Fruit fly (Drosophila melanogaster): ENCODE data around the gene Rac1.

Gene Rac1

DNA sequence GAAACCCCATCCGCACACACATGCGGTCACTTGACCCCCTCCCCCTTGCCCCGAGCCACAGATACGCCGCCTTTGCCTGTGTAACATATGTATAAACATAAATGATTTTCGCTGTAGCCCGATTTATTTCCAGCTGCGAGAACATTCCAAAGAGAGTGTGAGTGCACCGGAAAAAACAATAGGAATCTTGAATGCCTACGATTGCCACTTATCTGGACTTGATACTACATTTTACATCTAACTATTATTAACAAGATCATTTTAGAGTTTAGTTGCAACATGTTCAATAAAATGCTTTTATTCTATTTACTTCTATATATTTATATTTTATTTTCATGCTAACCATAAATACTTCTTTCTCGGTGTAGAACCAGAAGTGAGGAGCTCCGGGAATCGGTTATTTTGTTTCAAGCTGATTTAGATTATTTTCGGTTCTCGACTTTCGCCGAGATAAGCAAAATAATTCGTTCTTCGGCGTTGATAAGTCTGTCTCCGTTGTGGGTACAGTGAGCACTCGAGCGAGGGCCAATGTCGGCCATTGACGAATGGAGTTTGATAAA is 2.3 kb downstream of the Rac1 start (continued):
- peak in 1 of 2 experiments; percentile 83 for TF ChIP-seq Eip74EF (GFP tag; optimal IDR thresholded peaks at IDR 0.05)
- TF ChIP-seq HLH3B (GFP tag; IDR thresholded peaks at IDR 0.05) = peak; percentile 83
- TF ChIP-seq chif (GFP tag; optimal IDR thresholded peaks at IDR 0.05) = peak; percentile 3 to 55
- peak; percentile 23; the same call in 1 of the 2 replicates for TF ChIP-seq Drgx (GFP tag; IDR thresholded peaks at IDR 0.05)
- TF ChIP-seq CG7745 (tag; optimal IDR thresholded peaks at IDR 0.05) = no peak
- peak; percentile 47 for TF ChIP-seq CG2116 (GFP tag; optimal IDR thresholded peaks at IDR 0.05)
- peak; percentile 39 for TF ChIP-seq nom (GFP tag; optimal IDR thresholded peaks at IDR 0.05)
- no peak for TF ChIP-seq abd-A (tag; optimal IDR thresholded peaks at IDR 0.05)
- peak; percentile 51 for TF ChIP-seq Gug (GFP tag; IDR thresholded peaks at IDR 0.05)
- TF ChIP-seq fru (optimal IDR thresholded peaks at IDR 0.05) = no peak
- TF ChIP-seq CG11085 (GFP tag; IDR thresholded peaks at IDR 0.05) = no peak
- peak; percentile 84 for TF ChIP-seq CG4328 (GFP tag; optimal IDR thresholded peaks at IDR 0.05)
- TF ChIP-seq CG1024 (GFP tag; IDR thresholded peaks at IDR 0.05) = 0 out of 2 replicates have a peak, but pooled peaks have one; percentile 16
- peak; percentile 5 for TF ChIP-seq CG8944 (GFP tag; optimal IDR thresholded peaks at IDR 0.05)
- TF ChIP-seq CG11723 (GFP tag; optimal IDR thresholded peaks at IDR 0.05) = peak; percentile 65
- no peak for TF ChIP-seq HLHmδ (GFP tag; optimal IDR thresholded peaks at IDR 0.05)
- TF ChIP-seq CG7839 (tag; optimal IDR thresholded peaks at IDR 0.05) = peak; percentile 89
- peak; percentile 61 for TF ChIP-seq CG4617 (GFP tag; optimal IDR thresholded peaks at IDR 0.05; ENCODE audit: borderline replicate concordance)
- TF ChIP-seq CG10321 (GFP tag; IDR thresholded peaks at IDR 0.05) = 0 out of 2 replicates have a peak, but pooled peaks have one; percentile 9
- peak; percentile 77 for TF ChIP-seq caup (GFP tag; optimal IDR thresholded peaks at IDR 0.05; ENCODE audit: severe bottlenecking)
- peak; percentile 65 for TF ChIP-seq CG18764 (GFP tag; optimal IDR thresholded peaks at IDR 0.05)
- TF ChIP-seq Xbp1 (GFP tag; optimal IDR thresholded peaks at IDR 0.05) = peak; percentile 76
- no peak for TF ChIP-seq Sox102F (GFP tag; optimal IDR thresholded peaks at IDR 0.05)
- TF ChIP-seq phol (tag; optimal IDR thresholded peaks at IDR 0.05) = peak; percentile 88
- peak; percentile 53; the same call in 2 of the 3 replicates for TF ChIP-seq Aef1 (GFP tag; IDR thresholded peaks at IDR 0.05)
- no peak for TF ChIP-seq Atf3 (GFP tag; optimal IDR thresholded peaks at IDR 0.05)
- peak; percentile 79 for TF ChIP-seq bcd (GFP tag; optimal IDR thresholded peaks at IDR 0.05)
- peak; percentile 83 for TF ChIP-seq CG11695 (GFP tag; IDR thresholded peaks at IDR 0.05)
- peak; percentile 87 for TF ChIP-seq gcm (GFP tag; optimal IDR thresholded peaks at IDR 0.05)
- TF ChIP-seq CG12071 (GFP tag; optimal IDR thresholded peaks at IDR 0.05) = no peak
- peak; percentile 32 for TF ChIP-seq CG6683 (GFP tag; optimal IDR thresholded peaks at IDR 0.05)
- peak; percentile 50 for TF ChIP-seq Hsf (GFP tag; optimal IDR thresholded peaks at IDR 0.05)
- TF ChIP-seq CG43689 (GFP tag; IDR thresholded peaks at IDR 0.05) = peak; percentile 38; the same call in 1 of the 2 replicates
- peak; percentile 67 for TF ChIP-seq CG12299 (tag; optimal IDR thresholded peaks at IDR 0.05)
- TF ChIP-seq unc-4 (GFP tag; IDR thresholded peaks at IDR 0.05; ENCODE audit: partially characterized antibody) = no peak
- TF ChIP-seq Atf6 (GFP tag; IDR thresholded peaks at IDR 0.05) = peak; percentile 77
- no peak for TF ChIP-seq dimm (GFP tag; IDR thresholded peaks at IDR 0.05)
- TF ChIP-seq CG14014 (GFP tag; IDR thresholded peaks at IDR 0.05) = peak; percentile 71
- TF ChIP-seq chn (GFP tag; optimal IDR thresholded peaks at IDR 0.05) = peak; percentile 57
- TF ChIP-seq PHDP (tag; optimal IDR thresholded peaks at IDR 0.05) = peak; percentile 85
- peak; percentile 93 for TF ChIP-seq sd (tag; optimal IDR thresholded peaks at IDR 0.05)
- no peak for TF ChIP-seq gt (GFP tag; IDR thresholded peaks at IDR 0.05)
- peak; percentile 92 for TF ChIP-seq CG8924 (tag; optimal IDR thresholded peaks at IDR 0.05)
- TF ChIP-seq bab2 (GFP tag; optimal IDR thresholded peaks at IDR 0.05) = peak; percentile 40
- peak; percentile 71 for TF ChIP-seq CG32772 (GFP tag; IDR thresholded peaks at IDR 0.05)
- TF ChIP-seq sens (GFP tag) = peak; percentile 88
- no peak for TF ChIP-seq CG3163 (GFP tag; optimal IDR thresholded peaks at IDR 0.05)
- peak; percentile 76 for TF ChIP-seq CG12942 (GFP tag; optimal IDR thresholded peaks at IDR 0.05)
- peak; percentile 89 for TF ChIP-seq CG7556 (GFP tag; optimal IDR thresholded peaks at IDR 0.05)
- no peak for TF ChIP-seq ems (GFP tag; optimal IDR thresholded peaks at IDR 0.05)

Measured in whole organism, embryonic.